Fruit fly (Drosophila melanogaster) whole organism: ENCODE measurements around the gene UBL3.

Experiments
- CG8478 ChIP-seq: fragments of >200 bp; optimal IDR thresholded peaks from 2 replicates; lab custom pipeline; 2018; ENCODE audit warnings: inconsistent platforms
- EcR ChIP-seq, 2 experiments: fragments of >200 bp; optimal IDR thresholded peaks; 2 replicates each; lab custom pipeline; 2017; ENCODE audit warnings: missing biosample characterization in 2 of 2, missing genetic modification characterization in 2 of 2, missing genetic modification reagents in 2 of 2
- pan ChIP-seq: fragments of >200 bp; optimal IDR thresholded peaks from 2 replicates; lab custom pipeline; 2017
- psq ChIP-seq: fragments of >200 bp; optimal IDR thresholded peaks from 2 replicates; lab custom pipeline; 2017
- usp ChIP-seq: fragments of >200 bp; optimal IDR thresholded peaks from 2 replicates; lab custom pipeline; 2017; ENCODE audit warnings: missing biosample characterization, missing genetic modification characterization, mixed read lengths

DNA sequence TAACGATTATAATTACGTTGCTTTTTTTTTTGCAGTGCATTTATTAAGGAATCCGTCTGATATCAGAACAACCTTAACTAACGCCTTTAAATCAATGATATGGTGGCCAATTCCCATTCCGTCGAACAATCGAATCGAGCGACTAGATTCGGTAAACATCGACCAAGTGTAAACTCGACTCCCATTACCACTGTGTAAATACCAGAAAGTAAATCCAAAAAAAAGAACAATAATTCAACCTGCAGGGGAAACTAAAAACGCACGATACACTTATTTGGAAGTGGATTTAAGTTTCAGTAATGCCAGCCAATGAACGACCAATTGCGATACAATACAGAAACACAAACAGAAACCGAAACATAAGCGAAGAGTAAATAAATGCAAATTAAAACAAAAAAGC, 47.5 kb downstream of the UBL3 start:
- TF ChIP-seq CG8478 (lab: Kevin White, UChicago) (no peak), EcR (GFP tag; optimal IDR thresholded peaks at IDR 0.05; lab: Kevin White, UChicago) (no peak), psq (lab: Kevin White, UChicago) (no peak), pan (lab: Kevin White, UChicago) (no peak), usp (GFP tag; lab: Kevin White, UChicago) (no peak)
